Worm (Caenorhabditis elegans): ENCODE data around the gene sra-39.
A peak's percentile ranks its signal among the peaks of the same experiment; 100 is the strongest.

DNA sequence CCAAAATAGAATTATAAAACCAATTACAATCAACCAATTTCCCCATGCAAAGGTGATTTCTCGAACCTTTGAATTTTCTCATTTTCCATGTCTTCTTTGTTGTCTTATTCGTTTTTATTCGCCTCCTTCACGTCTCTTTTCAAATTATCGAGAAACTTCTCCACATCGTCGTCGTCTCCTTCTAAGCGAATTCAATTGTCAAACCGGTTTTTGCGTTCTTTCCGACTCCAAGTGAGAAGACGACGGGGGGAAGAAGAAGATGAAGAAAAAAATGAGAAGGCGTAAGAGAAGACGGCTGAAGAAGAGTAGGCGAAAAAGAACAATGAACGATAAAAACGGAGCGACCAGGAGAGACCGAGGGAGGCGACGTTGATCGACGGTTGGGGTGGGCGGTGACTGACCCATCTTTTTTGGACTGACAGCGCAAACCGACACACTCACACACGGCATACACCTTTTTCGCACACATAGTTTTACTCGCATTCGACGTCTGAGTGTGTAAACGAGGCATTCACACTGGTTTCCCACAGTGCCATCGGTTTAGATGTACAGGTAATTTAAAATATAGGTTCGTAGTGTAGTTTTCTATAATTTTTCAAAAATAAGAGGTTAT, 17.3 kb upstream of the sra-39 start:
- peak; percentile 83 for TF ChIP-seq snu-23 (GFP tag; optimal IDR thresholded peaks at IDR 0.05)
- TF ChIP-seq ceh-82 (tag; optimal IDR thresholded peaks at IDR 0.05), result peak in 1 of 3 experiments; percentile 13
- TF ChIP-seq zag-1 (tag; optimal IDR thresholded peaks at IDR 0.05), result no peak

Data from whole organism, L1 larva.